Worm (Caenorhabditis elegans): ENCODE measurements around the gene Y57G11B.2.

The Y57G11B.2 gene

ce11 chrIV:14612547-14613329 is 47.6 kb downstream of the Y57G11B.2 start (continued):
- TF ChIP-seq nhr-27 (tag; optimal IDR thresholded peaks at IDR 0.05) = peak; percentile 26
- TF ChIP-seq akir-1 (GFP tag; optimal IDR thresholded peaks at IDR 0.05) = no peak
- TF ChIP-seq ztf-28 (GFP tag; IDR thresholded peaks at IDR 0.05) = no peak
- no peak for TF ChIP-seq ztf-3 (GFP tag; optimal IDR thresholded peaks at IDR 0.05)
- no peak for TF ChIP-seq lin-35 (GFP tag; optimal IDR thresholded peaks at IDR 0.05)
- TF ChIP-seq chd-7 (tag; optimal IDR thresholded peaks at IDR 0.05) = no peak
- 0 out of 2 replicates have a peak, but pooled peaks have one; percentile 9 for TF ChIP-seq lin-26 (GFP tag; IDR thresholded peaks at IDR 0.05)
- peak; percentile 29 for TF ChIP-seq tbp1 (GFP tag; optimal IDR thresholded peaks at IDR 0.05)
- TF ChIP-seq ceh-27 (GFP tag; optimal IDR thresholded peaks at IDR 0.05) = peak; percentile 28
- TF ChIP-seq nhr-90 (tag; optimal IDR thresholded peaks at IDR 0.05) = no peak
- TF ChIP-seq rcor-1 (GFP tag; IDR thresholded peaks at IDR 0.05) = no peak
- TF ChIP-seq lin-54 (GFP tag; optimal IDR thresholded peaks at IDR 0.05) = no peak
- TF ChIP-seq ceh-58 (GFP tag; IDR thresholded peaks at IDR 0.05) = no peak
- TF ChIP-seq attf-5 (GFP tag; optimal IDR thresholded peaks at IDR 0.05) = no peak
- TF ChIP-seq let-607 (tag; optimal IDR thresholded peaks at IDR 0.05) = no peak
- peak; percentile 49 for TF ChIP-seq nhr-80 (tag; optimal IDR thresholded peaks at IDR 0.05)
- TF ChIP-seq F37B4.10 (GFP tag; IDR thresholded peaks at IDR 0.05) = no peak
- TF ChIP-seq madf-6 (GFP tag; IDR thresholded peaks at IDR 0.05) = no peak
- peak; percentile 58 for TF ChIP-seq lin-40 (tag; optimal IDR thresholded peaks at IDR 0.05)
- no peak for TF ChIP-seq cebp-1 (GFP tag; IDR thresholded peaks at IDR 0.05)
- peak; percentile 20 for TF ChIP-seq cebp-1 (tag; optimal IDR thresholded peaks at IDR 0.05)
- TF ChIP-seq bed-2 (GFP tag; IDR thresholded peaks at IDR 0.05) = no peak

DNA sequence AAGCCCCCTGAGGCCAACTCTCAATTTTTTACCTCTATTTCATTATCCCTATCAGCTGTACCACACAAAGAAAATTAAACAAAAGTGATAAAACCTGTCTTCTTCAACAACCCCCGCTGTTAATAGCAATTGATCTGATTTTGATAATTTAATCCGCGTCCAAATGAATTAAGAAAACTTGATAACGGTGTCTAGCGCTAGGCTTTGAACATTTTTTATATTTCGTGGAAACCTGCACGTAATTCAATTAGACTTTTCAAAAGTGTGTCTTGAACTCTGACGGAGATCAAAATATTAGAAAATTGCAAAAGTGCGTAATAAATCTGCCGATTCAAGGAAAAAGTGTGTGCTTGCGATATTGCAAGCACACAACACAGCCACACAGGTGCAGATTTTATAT is 48.2 kb downstream of the Y57G11B.2 start:
- no peak for TF ChIP-seq Y67H2A.10 (GFP tag; conservative IDR thresholded peaks at IDR 0.05)
- no peak for TF ChIP-seq rec-8 (tag; optimal IDR thresholded peaks at IDR 0.05)
- TF ChIP-seq madf-8 (GFP tag; conservative IDR thresholded peaks at IDR 0.05) = no peak
- no peak for TF ChIP-seq ets-4 (GFP tag; optimal IDR thresholded peaks at IDR 0.05)
- no peak for TF ChIP-seq ztf-18 (tag; optimal IDR thresholded peaks at IDR 0.05)
- TF ChIP-seq tbp1 (GFP tag; optimal IDR thresholded peaks at IDR 0.05) = no peak
- no peak for TF ChIP-seq ztf-25 (GFP tag; IDR thresholded peaks at IDR 0.05)
- TF ChIP-seq madf-3 (GFP tag; IDR thresholded peaks at IDR 0.05) = no peak
- TF ChIP-seq gei-17 (GFP tag; optimal IDR thresholded peaks at IDR 0.05) = no peak

DNA sequence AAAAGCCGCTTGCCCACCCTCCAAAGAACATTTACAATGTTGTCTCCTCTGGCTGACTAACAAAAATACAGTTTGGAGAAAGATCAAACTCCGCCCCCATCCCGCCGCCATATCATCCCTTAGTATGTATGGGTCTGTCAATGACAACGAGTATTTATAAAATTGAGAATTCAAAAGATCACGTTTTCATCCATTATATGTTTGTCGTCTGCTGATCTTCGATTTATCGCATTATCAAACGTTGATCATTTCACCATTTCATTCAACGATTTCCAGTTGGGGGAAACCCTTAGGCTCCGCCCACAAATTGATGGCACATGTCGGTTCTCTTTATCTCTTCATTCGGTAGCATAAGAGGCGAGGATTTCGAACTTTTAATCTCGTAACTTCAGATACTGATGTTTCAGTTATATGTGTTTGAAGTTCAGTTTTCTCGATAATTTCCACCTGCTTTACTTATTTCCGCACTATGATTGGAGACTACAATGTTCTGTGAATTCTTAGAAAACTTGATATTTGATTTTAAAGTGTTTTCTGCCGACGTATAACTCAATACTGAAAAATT is 49.1 kb downstream of the Y57G11B.2 start:
- no peak for TF ChIP-seq snpc-4 (GFP tag; optimal IDR thresholded peaks at IDR 0.05)
- TF ChIP-seq snpc-4 (tag; optimal IDR thresholded peaks at IDR 0.05) = no peak
- TF ChIP-seq mel-28 (tag; optimal IDR thresholded peaks at IDR 0.05; ENCODE audit: borderline replicate concordance) = no peak
- TF ChIP-seq dox-1 (GFP tag; IDR thresholded peaks at IDR 0.05) = no peak
- no peak for TF ChIP-seq sea-2 (GFP tag; IDR thresholded peaks at IDR 0.05)
- TF ChIP-seq pbrm-1 (GFP tag; IDR thresholded peaks at IDR 0.05) = no peak
- no peak for TF ChIP-seq mcd-1 (GFP tag; IDR thresholded peaks at IDR 0.05)
- TF ChIP-seq ZK185.1 (tag; optimal IDR thresholded peaks at IDR 0.05; ENCODE audit: poor library complexity, severe bottlenecking) = peak; percentile 3
- no peak for TF ChIP-seq sdz-38 (tag; optimal IDR thresholded peaks at IDR 0.05)
- no peak for TF ChIP-seq F57C9.4 (tag; optimal IDR thresholded peaks at IDR 0.05)
- no peak for TF ChIP-seq lin-35 (GFP tag; optimal IDR thresholded peaks at IDR 0.05)
- TF ChIP-seq F57A8.1 (GFP tag; optimal IDR thresholded peaks at IDR 0.05) = no peak
- TF ChIP-seq zim-3 (tag; optimal IDR thresholded peaks at IDR 0.05) = no peak
- TF ChIP-seq T26A5.8 (tag; optimal IDR thresholded peaks at IDR 0.05) = no peak
- TF ChIP-seq xnd-1 (tag; optimal IDR thresholded peaks at IDR 0.05) = no peak
- no peak for TF ChIP-seq ceh-58 (GFP tag; IDR thresholded peaks at IDR 0.05)
- TF ChIP-seq lin-40 (tag; optimal IDR thresholded peaks at IDR 0.05) = peak; percentile 51
- TF ChIP-seq F52B5.7 (tag; optimal IDR thresholded peaks at IDR 0.05) = no peak
- peak; percentile 25 for TF ChIP-seq ztf-26 (tag; optimal IDR thresholded peaks at IDR 0.05)

Data from whole organism, young adult.